Fruit fly (Drosophila melanogaster) whole organism, pupa: ENCODE data around the gene ppk30.

Experiments used
- CG10348 ChIP-seq: fragments of 200-800 bp; sonication (Bioruptor generic); IDR thresholded peaks from 2 replicates; pipeline ENCODE4 v1.3.6; 2022; ENCODE audit warnings: missing biosample characterization, missing genetic modification characterization
- CG12605 ChIP-seq: fragments of 200-800 bp; sonication (Bioruptor generic); IDR thresholded peaks from 2 replicates; pipeline ENCODE4 v1.3.6; 2022; ENCODE audit warnings: missing biosample characterization, missing genetic modification characterization
- CG13204 ChIP-seq: fragments of 200-800 bp; sonication (Bioruptor generic); optimal IDR thresholded peaks from 2 replicates; lab custom pipeline; 2018; ENCODE audit warnings: missing biosample characterization, mild to moderate bottlenecking, missing genetic modification characterization, moderate library complexity
- CG14655 ChIP-seq: fragments of 200-800 bp; sonication (Bioruptor generic); optimal IDR thresholded peaks from 3 replicates; lab custom pipeline; 2017; ENCODE audit warnings: mild to moderate bottlenecking, missing biosample characterization, missing genetic modification reagents, missing genetic modification characterization
- CG15710 ChIP-seq: fragments of 200-800 bp; sonication (Bioruptor generic); optimal IDR thresholded peaks from 2 replicates; lab custom pipeline; 2018; ENCODE audit warnings: missing biosample characterization, mild to moderate bottlenecking, missing genetic modification characterization, moderate library complexity
- CG17806 ChIP-seq: fragments of 200-800 bp; sonication (Bioruptor generic); optimal IDR thresholded peaks from 2 replicates; lab custom pipeline; 2018; ENCODE audit warnings: missing biosample characterization, mild to moderate bottlenecking, missing genetic modification characterization, moderate library complexity
- CG32121 ChIP-seq: fragments of 200-800 bp; sonication (Bioruptor generic); IDR thresholded peaks from 2 replicates; pipeline ENCODE4 v1.3.6; 2022; ENCODE audit warnings: missing biosample characterization, missing genetic modification characterization
- CG34367 ChIP-seq: fragments of 200-800 bp; sonication (Bioruptor generic); optimal IDR thresholded peaks from 2 replicates; lab custom pipeline; 2018; ENCODE audit warnings: missing biosample characterization, mild to moderate bottlenecking, missing genetic modification characterization
- CG4496 ChIP-seq: fragments of 200-800 bp; sonication (Bioruptor generic); IDR thresholded peaks from 3 replicates; pipeline ENCODE4 v1.3.6; 2022; ENCODE audit warnings: missing biosample characterization, missing genetic modification characterization
- CG8159 ChIP-seq: fragments of 200-800 bp; sonication (Bioruptor generic); optimal IDR thresholded peaks from 3 replicates; lab custom pipeline; 2018; ENCODE audit warnings: missing biosample characterization, mild to moderate bottlenecking, missing genetic modification characterization, moderate library complexity
- CG8301 ChIP-seq: fragments of 200-800 bp; sonication (Bioruptor generic); optimal IDR thresholded peaks from 2 replicates; lab custom pipeline; 2018; ENCODE audit warnings: missing biosample characterization, mild to moderate bottlenecking, missing genetic modification characterization
- CG9948 ChIP-seq: fragments of 200-800 bp; sonication (Bioruptor generic); optimal IDR thresholded peaks from 2 replicates; lab custom pipeline; 2018; ENCODE audit warnings: missing biosample characterization, mild to moderate bottlenecking, missing genetic modification characterization, moderate library complexity
- D1 ChIP-seq: fragments of 200-800 bp; sonication (Bioruptor generic); optimal IDR thresholded peaks from 2 replicates; lab custom pipeline; 2018; ENCODE audit warnings: missing biosample characterization, mild to moderate bottlenecking, missing genetic modification characterization, moderate library complexity
- EcR ChIP-seq: fragments of 200-800 bp; sonication (Bioruptor generic); optimal IDR thresholded peaks from 3 replicates; lab custom pipeline; 2019; ENCODE audit warnings: missing biosample characterization, missing genetic modification characterization, mild to moderate bottlenecking, moderate library complexity, missing genetic modification reagents
- Ets98B ChIP-seq: fragments of 200-800 bp; sonication (Bioruptor generic); IDR thresholded peaks from 2 replicates; pipeline ENCODE4 v1.3.6; 2022; ENCODE audit warnings: missing biosample characterization, missing genetic modification characterization
- Pif1A ChIP-seq: fragments of 200-800 bp; sonication (Bioruptor generic); optimal IDR thresholded peaks from 3 replicates; lab custom pipeline; 2016; ENCODE audit warnings: missing biosample characterization, missing genetic modification characterization
- Pif1B ChIP-seq: fragments of 200-800 bp; sonication (Bioruptor generic); optimal IDR thresholded peaks from 3 replicates; lab custom pipeline; 2016; ENCODE audit warnings: missing biosample characterization, missing genetic modification characterization
- Snoo ChIP-seq: fragments of 200-800 bp; sonication (Bioruptor generic); optimal IDR thresholded peaks from 3 replicates; lab custom pipeline; 2017; ENCODE audit warnings: missing biosample characterization, mild to moderate bottlenecking, missing genetic modification characterization, inconsistent platforms
- fd96Ca ChIP-seq: fragments of 200-800 bp; sonication (Bioruptor generic); IDR thresholded peaks from 3 replicates; pipeline ENCODE4 v1.3.6; 2022; ENCODE audit warnings: missing biosample characterization, missing genetic modification characterization
- gl ChIP-seq: fragments of 200-800 bp; sonication (Bioruptor generic); optimal IDR thresholded peaks from 2 replicates; lab custom pipeline; 2018; ENCODE audit warnings: missing biosample characterization, mild to moderate bottlenecking, missing genetic modification characterization
- rn ChIP-seq: fragments of 200-800 bp; sonication (Bioruptor generic); IDR thresholded peaks from 2 replicates; pipeline ENCODE4 v1.3.6; 2022; ENCODE audit warnings: missing biosample characterization, missing genetic modification characterization

The ppk30 gene

DNA sequence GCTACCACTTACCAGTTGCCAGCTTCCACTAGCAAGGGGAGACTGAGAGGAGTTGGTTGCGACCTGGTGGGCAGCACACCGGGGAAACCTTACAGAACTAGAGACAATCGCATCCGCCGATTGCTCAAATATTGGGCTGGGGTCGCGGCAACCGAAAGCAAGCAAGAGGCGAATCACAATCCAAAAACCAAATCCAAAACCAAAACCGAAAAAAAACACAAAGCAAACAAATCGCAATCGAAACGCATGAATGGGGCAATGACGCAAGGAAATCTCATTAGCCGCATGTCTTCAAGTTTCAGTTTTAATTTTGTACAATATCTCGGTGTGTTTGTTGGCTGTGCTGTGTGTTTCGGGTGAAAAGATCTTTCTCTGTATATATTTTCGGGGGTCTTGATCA, 20.3 kb downstream of the ppk30 start, which contains the start of gene Obp99c:
TSS of gene Obp99c (minus strand) at position 101 of the 400 bp plus-strand sequence.
- TF ChIP-seq fd96Ca (no peak), rn (GFP tag; lab: Robert Waterston, UW) (no peak), CG12605 (GFP tag; lab: Robert Waterston, UW) (no peak), CG17806 (no peak), CG32121 (GFP tag; lab: Robert Waterston, UW) (no peak), CG14655 (no peak), CG15710 (tag; lab: Kevin White, UChicago) (no peak), Pif1A (GFP tag; lab: Kevin White, UChicago) (no peak), CG9948 (no peak), Pif1B (GFP tag; lab: Kevin White, UChicago) (no peak), D1 (tag; lab: Kevin White, UChicago) (no peak), gl (tag; lab: Kevin White, UChicago) (no peak), EcR (GFP tag; lab: Kevin White, UChicago) (no peak), CG4496 (GFP tag; lab: Robert Waterston, UW) (no peak), CG10348 (GFP tag; lab: Robert Waterston, UW) (no peak), Snoo (no peak), Ets98B (GFP tag; lab: Robert Waterston, UW) (no peak)

- TF ChIP-seq CG4496 (GFP tag; lab: Robert Waterston, UW): 0 out of 3 replicates have a peak, but pooled peaks have one; percentile 21
- no peak for TF ChIP-seq Ets98B (GFP tag; lab: Robert Waterston, UW)
- TF ChIP-seq CG8159: peak; percentile 46
- TF ChIP-seq gl (tag; lab: Kevin White, UChicago): no peak
- no peak for TF ChIP-seq CG32121 (GFP tag; lab: Robert Waterston, UW)
- no peak for TF ChIP-seq CG13204
- no peak for TF ChIP-seq D1 (tag; lab: Kevin White, UChicago)
- no peak for TF ChIP-seq Pif1A (GFP tag; lab: Kevin White, UChicago)
- no peak for TF ChIP-seq Pif1B (GFP tag; lab: Kevin White, UChicago)
- no peak for TF ChIP-seq rn (GFP tag; lab: Robert Waterston, UW)
- TF ChIP-seq fd96Ca: 0 out of 3 replicates have a peak, but pooled peaks have one; percentile 28
- TF ChIP-seq CG17806: no peak
- TF ChIP-seq CG15710 (tag; lab: Kevin White, UChicago): no peak
- no peak for TF ChIP-seq EcR (GFP tag; lab: Kevin White, UChicago)
- TF ChIP-seq CG14655: peak; percentile 11
- no peak for TF ChIP-seq CG10348 (GFP tag; lab: Robert Waterston, UW)
- no peak for TF ChIP-seq CG8301
- TF ChIP-seq CG9948: peak; percentile 8
- no peak for TF ChIP-seq CG34367 (tag; lab: Kevin White, UChicago)
- TF ChIP-seq Snoo: no peak
- no peak for TF ChIP-seq CG12605 (GFP tag; lab: Robert Waterston, UW)
Observed at dm6 chr3R:29689833-29690538, 21.0 kb downstream of the ppk30 start.

- no peak for TF ChIP-seq CG4496 (GFP tag; lab: Robert Waterston, UW)
- TF ChIP-seq gl (tag; lab: Kevin White, UChicago): no peak
- TF ChIP-seq Pif1B (GFP tag; lab: Kevin White, UChicago): peak; percentile 1
- peak; percentile 60 for TF ChIP-seq CG17806
- TF ChIP-seq EcR (GFP tag; lab: Kevin White, UChicago): no peak
- peak; percentile 29 for TF ChIP-seq Ets98B (GFP tag; lab: Robert Waterston, UW)
- TF ChIP-seq CG13204: no peak
- TF ChIP-seq fd96Ca: no peak
- TF ChIP-seq Pif1A (GFP tag; lab: Kevin White, UChicago): peak; percentile 54
- TF ChIP-seq CG32121 (GFP tag; lab: Robert Waterston, UW): no peak
- peak; percentile 57 for TF ChIP-seq CG9948
- no peak for TF ChIP-seq D1 (tag; lab: Kevin White, UChicago)
- TF ChIP-seq CG15710 (tag; lab: Kevin White, UChicago): peak; percentile 62
- TF ChIP-seq CG14655: peak; percentile 49
- no peak for TF ChIP-seq rn (GFP tag; lab: Robert Waterston, UW)
- no peak for TF ChIP-seq CG12605 (GFP tag; lab: Robert Waterston, UW)
- peak; percentile 40 for TF ChIP-seq CG8301
- TF ChIP-seq CG10348 (GFP tag; lab: Robert Waterston, UW): no peak
- TF ChIP-seq Snoo: no peak
- TF ChIP-seq CG8159: peak; percentile 77
- TF ChIP-seq CG34367 (tag; lab: Kevin White, UChicago): peak; percentile 57
Observed at dm6 chr3R:29690539-29690852, 21.5 kb downstream of the ppk30 start.

DNA sequence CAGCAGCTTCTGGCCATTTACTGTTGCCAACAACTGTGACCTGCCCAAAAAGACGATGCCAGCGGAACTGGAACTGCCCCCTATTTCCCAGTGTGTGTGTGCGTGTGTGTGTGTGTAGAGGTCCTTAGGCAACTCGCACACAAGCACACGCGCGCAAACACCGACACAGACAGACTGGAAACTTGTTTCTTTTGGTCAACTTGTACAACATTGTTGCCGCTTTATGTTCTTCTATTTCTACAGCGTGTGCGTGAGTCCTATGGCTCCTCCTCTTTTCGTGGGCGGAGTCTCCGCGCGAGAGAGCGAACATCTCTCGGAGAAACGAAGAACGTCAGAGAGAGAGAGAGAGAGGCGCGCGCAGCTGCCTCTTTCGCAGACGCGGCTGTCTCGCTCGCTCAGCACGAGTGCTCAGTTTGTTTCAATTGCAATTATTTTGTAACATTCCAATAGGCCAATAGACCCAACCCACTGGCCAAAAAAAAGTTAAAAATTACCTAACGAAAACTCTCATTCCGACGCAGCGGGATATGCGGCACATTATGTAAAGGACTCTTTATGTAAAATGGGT, 22.1 kb downstream of the ppk30 start:
- TF ChIP-seq CG4496 (GFP tag; lab: Robert Waterston, UW) (peak; percentile 47; the same call in 1 of the 3 replicates), CG12605 (GFP tag; lab: Robert Waterston, UW) (no peak), CG8301 (no peak), rn (GFP tag; lab: Robert Waterston, UW) (no peak), fd96Ca (peak; percentile 10; the same call in 1 of the 3 replicates), CG15710 (tag; lab: Kevin White, UChicago) (no peak)

dm6 chr3R:29692009-29692641, 23.2 kb downstream of the ppk30 start, which contains the start of gene dmrt99B:
TSS of gene dmrt99B (plus strand) at chr3R:29692591.
- TF ChIP-seq CG32121 (GFP tag; lab: Robert Waterston, UW): no peak
- no peak for TF ChIP-seq CG12605 (GFP tag; lab: Robert Waterston, UW)
- TF ChIP-seq CG13204: no peak
- no peak for TF ChIP-seq D1 (tag; lab: Kevin White, UChicago)
- no peak for TF ChIP-seq fd96Ca
- TF ChIP-seq Pif1A (GFP tag; lab: Kevin White, UChicago): no peak
- TF ChIP-seq CG10348 (GFP tag; lab: Robert Waterston, UW): no peak
- TF ChIP-seq CG9948: no peak
- TF ChIP-seq CG34367 (tag; lab: Kevin White, UChicago): no peak
- TF ChIP-seq CG14655: no peak
- no peak for TF ChIP-seq Pif1B (GFP tag; lab: Kevin White, UChicago)
- TF ChIP-seq CG17806: no peak
- TF ChIP-seq rn (GFP tag; lab: Robert Waterston, UW): no peak
- no peak for TF ChIP-seq CG8159
- no peak for TF ChIP-seq gl (tag; lab: Kevin White, UChicago)
- no peak for TF ChIP-seq EcR (GFP tag; lab: Kevin White, UChicago)
- no peak for TF ChIP-seq Snoo
- TF ChIP-seq Ets98B (GFP tag; lab: Robert Waterston, UW): no peak
- TF ChIP-seq CG8301: no peak
